Worm (Caenorhabditis elegans): Measurements from ENCODE around the gene str-232.

str-232 gene

DNA sequence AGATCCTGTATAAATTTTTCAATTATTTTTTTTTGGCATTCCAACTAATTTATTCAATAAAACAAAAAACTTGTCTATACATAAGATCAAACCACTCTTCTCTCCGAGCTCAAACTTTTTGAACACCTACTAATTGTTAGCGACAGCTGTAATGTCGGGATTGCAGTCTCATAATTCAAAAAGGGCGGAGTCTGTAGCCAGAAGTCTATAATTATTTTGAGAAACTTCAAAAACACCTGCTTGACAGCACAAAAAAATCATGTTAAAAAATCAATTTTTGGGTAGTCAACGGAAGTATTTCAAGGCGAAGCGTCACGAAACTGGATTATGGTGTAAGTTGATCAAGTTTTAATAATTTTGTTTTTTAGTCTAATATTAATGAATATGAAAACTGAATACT, 4.5 kb upstream of the str-232 start, which contains the start of gene srx-44:
Gene srx-44, plus strand, starts transcription at position 301 of the 400 bp plus-strand sequence.
- TF ChIP-seq unc-55 (GFP tag; optimal IDR thresholded peaks at IDR 0.05) (no peak), elt-4 (tag; optimal IDR thresholded peaks at IDR 0.05) (no peak), pqm-1 (tag; optimal IDR thresholded peaks at IDR 0.05) (no peak)

- TF ChIP-seq ceh-48 (tag; optimal IDR thresholded peaks at IDR 0.05) (no peak), sdc-2 (tag; optimal IDR thresholded peaks at IDR 0.05) (no peak), ttx-3 (tag; optimal IDR thresholded peaks at IDR 0.05) (no peak), unc-55 (GFP tag; optimal IDR thresholded peaks at IDR 0.05) (no peak), tbx-2 (tag; optimal IDR thresholded peaks at IDR 0.05) (no peak), fkh-10 (GFP tag; optimal IDR thresholded peaks at IDR 0.05) (no peak)
These were observed 2.1 kb upstream of the str-232 start, which contains the start of gene srx-43 for ce11 chrV:16017671-16018070. TSS of gene srx-43 (plus strand) at chrV:16017971.

DNA sequence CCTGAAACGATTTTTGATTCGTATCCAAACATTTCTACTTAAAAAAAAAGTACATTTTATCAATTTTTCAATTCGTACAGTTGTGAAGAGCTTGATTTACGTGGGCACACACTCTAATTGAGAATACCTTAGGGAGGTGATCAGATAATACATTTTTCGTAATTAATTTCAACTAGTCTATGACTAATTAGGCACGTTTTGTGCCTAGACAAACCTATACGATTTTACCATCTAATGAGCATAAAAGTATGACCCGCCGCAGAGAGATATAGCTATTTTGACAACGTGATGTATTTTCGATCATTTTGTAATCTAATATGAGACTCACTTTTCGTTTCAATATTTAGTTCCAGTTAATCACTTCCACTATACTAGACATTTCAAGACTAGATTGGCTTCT, 1.4 kb upstream of the str-232 start:
- TF ChIP-seq sox-2 (GFP tag; IDR thresholded peaks at IDR 0.05) (no peak), lin-11 (tag; optimal IDR thresholded peaks at IDR 0.05) (no peak), elt-4 (tag; optimal IDR thresholded peaks at IDR 0.05) (no peak), pax-1 (tag; optimal IDR thresholded peaks at IDR 0.05) (no peak), ceh-22 (tag; optimal IDR thresholded peaks at IDR 0.05) (no peak), fkh-6 (tag; optimal IDR thresholded peaks at IDR 0.05) (no peak), dmd-4 (tag; optimal IDR thresholded peaks at IDR 0.05; ENCODE audit: borderline replicate concordance) (no peak)

- TF ChIP-seq pag-3 (tag; optimal IDR thresholded peaks at IDR 0.05; ENCODE audit: borderline replicate concordance) (no peak), fkh-6 (tag; optimal IDR thresholded peaks at IDR 0.05) (no peak), sox-4 (tag; optimal IDR thresholded peaks at IDR 0.05) (no peak), pat-9 (tag; optimal IDR thresholded peaks at IDR 0.05) (no peak), ceh-2 (tag; optimal IDR thresholded peaks at IDR 0.05) (no peak), fax-1 (tag; optimal IDR thresholded peaks at IDR 0.05) (no peak), ceh-18 (tag; optimal IDR thresholded peaks at IDR 0.05) (no peak)
These were observed 6.0 kb downstream of the str-232 start, which contains the start of gene str-233 for ce11 chrV:16009564-16009963. TSS of gene str-233 (minus strand) at chrV:16009664.

DNA sequence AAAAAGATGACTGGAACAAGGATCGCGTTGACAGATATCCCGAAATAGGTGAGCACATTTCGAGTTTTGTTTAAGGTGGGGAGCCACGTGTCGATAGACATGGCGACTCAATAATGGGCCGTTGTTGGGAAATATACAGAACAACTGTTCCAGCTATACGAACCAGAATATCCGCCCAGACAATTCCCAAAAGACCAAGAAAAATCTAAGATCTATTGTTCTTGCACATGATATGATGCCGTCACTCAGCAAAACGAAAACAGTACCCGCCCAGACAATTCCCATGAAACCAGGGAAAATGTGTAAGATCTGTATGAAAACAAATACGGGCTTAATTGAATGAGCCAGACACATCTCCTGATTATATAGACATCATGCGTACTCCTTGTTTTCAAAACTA, 8.0 kb downstream of the str-232 start, which contains the start of gene str-231:
Gene str-231, minus strand, starts transcription at position 101 of the 400 bp plus-strand sequence.
- TF ChIP-seq tbx-2 (tag; optimal IDR thresholded peaks at IDR 0.05) = no peak
- no peak for TF ChIP-seq pha-4 (tag; optimal IDR thresholded peaks at IDR 0.05)
- TF ChIP-seq dve-1 (tag; optimal IDR thresholded peaks at IDR 0.05) = no peak
- TF ChIP-seq fkh-10 (GFP tag; optimal IDR thresholded peaks at IDR 0.05) = no peak
- TF ChIP-seq ceh-19 (GFP tag; optimal IDR thresholded peaks at IDR 0.05) = no peak
- TF ChIP-seq rnt-1 (tag; optimal IDR thresholded peaks at IDR 0.05) = no peak

- no peak for TF ChIP-seq lin-11 (tag; optimal IDR thresholded peaks at IDR 0.05)
- no peak for TF ChIP-seq sox-4 (tag; optimal IDR thresholded peaks at IDR 0.05)
- TF ChIP-seq fkh-6 (tag; optimal IDR thresholded peaks at IDR 0.05) = no peak
- TF ChIP-seq pag-3 (tag; optimal IDR thresholded peaks at IDR 0.05; ENCODE audit: borderline replicate concordance) = no peak
- no peak for TF ChIP-seq ceh-30 (tag; optimal IDR thresholded peaks at IDR 0.05)
- no peak for TF ChIP-seq ceh-19 (GFP tag; optimal IDR thresholded peaks at IDR 0.05)
- TF ChIP-seq C08G9.2 (tag; optimal IDR thresholded peaks at IDR 0.05) = no peak
- TF ChIP-seq gmeb-2 (tag; optimal IDR thresholded peaks at IDR 0.05) = no peak
- no peak for TF ChIP-seq ceh-2 (tag; optimal IDR thresholded peaks at IDR 0.05)
- no peak for TF ChIP-seq tbx-7 (tag; optimal IDR thresholded peaks at IDR 0.05)
- TF ChIP-seq unc-3 (GFP tag; conservative IDR thresholded peaks at IDR 0.05) = no peak
- no peak for TF ChIP-seq unc-3 (tag; optimal IDR thresholded peaks at IDR 0.05)
- no peak for TF ChIP-seq Y22D7AL.16 (tag; optimal IDR thresholded peaks at IDR 0.05)
- no peak for TF ChIP-seq ceh-48 (tag; optimal IDR thresholded peaks at IDR 0.05)
- no peak for TF ChIP-seq pros-1 (tag; optimal IDR thresholded peaks at IDR 0.05)
These were observed 13.3 kb downstream of the str-232 start, which contains the start of gene nhr-63 for ce11 chrV:16002288-16002687. TSS of gene nhr-63 (plus strand) at chrV:16002588.
